Worm (Caenorhabditis elegans): ENCODE results near the gene F45E1.4.

Gene F45E1.4

DNA sequence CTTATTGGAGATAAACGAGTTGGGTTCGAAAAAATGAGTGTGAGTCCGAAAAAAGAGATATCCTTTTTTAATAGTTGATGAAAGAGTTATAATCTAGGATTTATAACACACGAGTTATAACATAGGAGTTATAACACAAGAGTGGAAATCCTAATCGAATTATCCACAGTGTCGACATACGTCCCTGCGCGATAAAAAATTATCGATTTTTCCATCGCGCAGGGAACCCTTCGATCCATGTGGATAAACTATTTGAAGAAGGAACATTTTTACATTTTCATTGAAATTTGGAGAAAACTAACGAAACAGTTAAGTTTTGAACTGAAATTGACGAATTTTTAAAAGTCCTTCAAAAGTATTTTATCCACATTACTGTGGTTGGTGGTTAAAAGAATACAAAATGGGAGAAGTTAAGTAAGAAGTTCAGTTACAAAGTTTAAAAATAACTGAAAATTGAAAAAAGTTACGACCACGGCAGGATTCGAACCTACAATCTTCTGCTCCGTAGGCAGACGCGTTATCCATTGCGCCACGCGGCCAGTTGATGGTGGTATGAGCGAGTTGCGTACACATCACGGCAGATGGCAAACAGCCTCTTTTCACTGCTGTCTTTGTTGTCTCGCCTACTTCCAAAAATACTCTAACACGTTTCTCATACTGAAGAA is 50.6 kb downstream of the F45E1.4 start (continued):
- TF ChIP-seq vab-15 (tag; optimal IDR thresholded peaks at IDR 0.05) (peak; percentile 65), nhr-90 (tag; optimal IDR thresholded peaks at IDR 0.05; ENCODE audit: poor library complexity) (peak; percentile 100), ceh-90 (tag; optimal IDR thresholded peaks at IDR 0.05) (peak; percentile 69), blmp-1 (tag; optimal IDR thresholded peaks at IDR 0.05) (peak; percentile 72), skn-1 (tag; optimal IDR thresholded peaks at IDR 0.05) (peak; percentile 96), unc-130 (tag; optimal IDR thresholded peaks at IDR 0.05) (peak; percentile 71), ceh-8 (GFP tag; optimal IDR thresholded peaks at IDR 0.05) (peak; percentile 99), nhr-11 (tag; optimal IDR thresholded peaks at IDR 0.05) (peak; percentile 99), lin-15B (tag; optimal IDR thresholded peaks at IDR 0.05) (peak; percentile 59), alr-1 (tag; optimal IDR thresholded peaks at IDR 0.05; ENCODE audit: borderline replicate concordance) (no peak), dsc-1 (tag; optimal IDR thresholded peaks at IDR 0.05) (peak; percentile 100), unc-62 (GFP tag; optimal IDR thresholded peaks at IDR 0.05) (peak; percentile 28), mef-2 (tag; optimal IDR thresholded peaks at IDR 0.05) (peak; percentile 88), aha-1 (tag; optimal IDR thresholded peaks at IDR 0.05) (peak; percentile 34), nhr-19 (GFP tag; conservative IDR thresholded peaks at IDR 0.05) (peak; percentile 98), nhr-28 (tag; optimal IDR thresholded peaks at IDR 0.05) (peak; percentile 53), zag-1 (tag; optimal IDR thresholded peaks at IDR 0.05) (peak; percentile 86), egl-27 (tag; optimal IDR thresholded peaks at IDR 0.05) (peak; percentile 91 to 94), nhr-237 (tag; optimal IDR thresholded peaks at IDR 0.05) (peak; percentile 96), mab-9 (GFP tag; IDR thresholded peaks at IDR 0.05) (peak; percentile 97), nhr-47 (tag; optimal IDR thresholded peaks at IDR 0.05) (peak; percentile 100), nhr-71 (tag; optimal IDR thresholded peaks at IDR 0.05) (peak; percentile 99), nhr-84 (tag; optimal IDR thresholded peaks at IDR 0.05) (peak; percentile 88), tlp-1 (tag; optimal IDR thresholded peaks at IDR 0.05) (peak; percentile 7), sox-4 (tag; optimal IDR thresholded peaks at IDR 0.05) (peak; percentile 99), hpl-2 (GFP tag; optimal IDR thresholded peaks at IDR 0.05) (peak; percentile 98), lin-39 (tag; optimal IDR thresholded peaks at IDR 0.05) (peak; percentile 99), efl-3 (GFP tag; optimal IDR thresholded peaks at IDR 0.05) (peak; percentile 97), egl-13 (tag; optimal IDR thresholded peaks at IDR 0.05) (peak; percentile 98), ztf-11 (tag; optimal IDR thresholded peaks at IDR 0.05) (peak; percentile 30 to 94), nhr-77 (tag; optimal IDR thresholded peaks at IDR 0.05) (peak; percentile 97), ama-1 (optimal IDR thresholded peaks at IDR 0.05) (no peak), grh-1 (GFP tag; IDR thresholded peaks at IDR 0.05) (peak; percentile 96), mep-1 (tag; optimal IDR thresholded peaks at IDR 0.05) (peak; percentile 100), lin-35 (GFP tag; optimal IDR thresholded peaks at IDR 0.05) (peak; percentile 63 to 91), C16A3.4 (tag; optimal IDR thresholded peaks at IDR 0.05) (peak; percentile 99), ces-1 (GFP tag; optimal IDR thresholded peaks at IDR 0.05) (peak; percentile 27), lin-14 (GFP tag; optimal IDR thresholded peaks at IDR 0.05) (peak; percentile 98), fkh-8 (tag; optimal IDR thresholded peaks at IDR 0.05) (peak; percentile 96), Y116A8C.19 (tag; optimal IDR thresholded peaks at IDR 0.05; ENCODE audit: borderline replicate concordance) (peak; percentile 43), lin-13 (GFP tag; optimal IDR thresholded peaks at IDR 0.05) (peak; percentile 96), ceh-82 (tag; optimal IDR thresholded peaks at IDR 0.05) (peak; percentile 98 to 99 (median 99)), sptf-1 (tag; optimal IDR thresholded peaks at IDR 0.05) (no peak), elt-3 (tag; optimal IDR thresholded peaks at IDR 0.05) (peak in 5 of 6 experiments; percentile 62 to 100 (median 82)), fkh-4 (tag; optimal IDR thresholded peaks at IDR 0.05; ENCODE audit: borderline replicate concordance) (peak; percentile 93), aly-2 (tag; optimal IDR thresholded peaks at IDR 0.05) (peak; percentile 99)
